Worm (Caenorhabditis elegans) whole organism, L2 larva: ENCODE data around the gene mak-1.

Experiments used
- C34F6.9 ChIP-seq: fragments of 150-350 bp; optimal IDR thresholded peaks from 2 replicates; lab custom pipeline; 2014; ENCODE audit warnings: missing biosample characterization, missing genetic modification characterization
- F13H6.1 ChIP-seq: sonication (generic microtip); optimal IDR thresholded peaks from 2 replicates; lab custom pipeline; 2016; ENCODE audit warnings: missing genetic modification characterization, missing compliant biosample characterization
- Y55F3AM.14 ChIP-seq: fragments of 200-800 bp; sonication (Bioruptor generic); optimal IDR thresholded peaks from 2 replicates; lab custom pipeline; 2018; ENCODE audit warnings: mild to moderate bottlenecking, missing genetic modification characterization, missing compliant biosample characterization
- ZK546.5 ChIP-seq: sonication (generic microtip); optimal IDR thresholded peaks from 2 replicates; lab custom pipeline; 2017; ENCODE audit warnings: missing biosample characterization, missing genetic modification characterization
- alr-1 ChIP-seq: fragments of 150-350 bp; optimal IDR thresholded peaks from 2 replicates; lab custom pipeline; 2014; ENCODE audit warnings: missing biosample characterization, missing genetic modification characterization
- blmp-1 ChIP-seq: sonication (generic microtip); optimal IDR thresholded peaks from 2 replicates; lab custom pipeline; 2017; ENCODE audit warnings: missing genetic modification characterization, mild to moderate bottlenecking, missing compliant biosample characterization, antibody characterized with exemption, moderate library complexity; ENCODE audit not compliant: insufficient read depth
- ceh-16 ChIP-seq: fragments of 150-350 bp; optimal IDR thresholded peaks from 2 replicates; lab custom pipeline; 2014; ENCODE audit warnings: missing biosample characterization, missing genetic modification characterization
- ceh-82 ChIP-seq: fragments of 150-350 bp; optimal IDR thresholded peaks from 2 replicates; lab custom pipeline; 2014; ENCODE audit warnings: missing biosample characterization, missing genetic modification characterization
- crh-2 ChIP-seq: sonication (generic microtip); optimal IDR thresholded peaks from 2 replicates; lab custom pipeline; 2017; ENCODE audit warnings: missing biosample characterization, missing genetic modification characterization
- dmd-4 ChIP-seq: sonication (generic microtip); optimal IDR thresholded peaks from 2 replicates; lab custom pipeline; 2017; ENCODE audit warnings: missing biosample characterization, missing genetic modification characterization
- egl-27 ChIP-seq: sonication (generic microtip); optimal IDR thresholded peaks from 3 replicates; lab custom pipeline; 2017; ENCODE audit warnings: missing biosample characterization, missing genetic modification reagents, missing genetic modification characterization
- elt-1 ChIP-seq: fragments of 150-350 bp; optimal IDR thresholded peaks from 2 replicates; lab custom pipeline; 2014; ENCODE audit warnings: missing biosample characterization, missing genetic modification characterization
- fos-1 ChIP-seq: fragments of 150-350 bp; optimal IDR thresholded peaks from 2 replicates; lab custom pipeline; 2014; ENCODE audit warnings: missing biosample characterization, missing genetic modification characterization
- gmeb-1 ChIP-seq: fragments of 150-350 bp; optimal IDR thresholded peaks from 2 replicates; lab custom pipeline; 2014; ENCODE audit warnings: missing biosample characterization, missing genetic modification characterization
- lin-11 ChIP-seq: fragments of 150-350 bp; sonication (generic microtip); optimal IDR thresholded peaks from 2 replicates; lab custom pipeline; 2014; ENCODE audit warnings: missing biosample characterization, missing genetic modification characterization, inconsistent platforms, mixed read lengths
- lin-13 ChIP-seq: fragments of 150-350 bp; optimal IDR thresholded peaks from 2 replicates; lab custom pipeline; 2014; ENCODE audit warnings: missing biosample characterization, missing genetic modification reagents, missing genetic modification characterization
- lsy-2 ChIP-seq, 2 experiments: fragments of 150-350 bp in 1 of 2; sonication (generic microtip) in 1 of 2; optimal IDR thresholded peaks; 2 replicates each; lab custom pipeline; 2014 to 2017; ENCODE audit warnings: missing biosample characterization in 2 of 2, missing genetic modification characterization in 2 of 2
- mab-5 ChIP-seq: fragments of 150-350 bp; optimal IDR thresholded peaks from 2 replicates; lab custom pipeline; 2014; ENCODE audit warnings: missing biosample characterization, missing genetic modification characterization
- mbf-1 ChIP-seq: sonication (generic microtip); optimal IDR thresholded peaks from 2 replicates; lab custom pipeline; 2017; ENCODE audit warnings: missing biosample characterization, missing genetic modification characterization
- nhr-10 ChIP-seq: sonication (generic microtip); optimal IDR thresholded peaks from 2 replicates; lab custom pipeline; 2017; ENCODE audit warnings: missing biosample characterization, missing genetic modification characterization
- nhr-12 ChIP-seq: fragments of 150-350 bp; optimal IDR thresholded peaks from 2 replicates; lab custom pipeline; 2014; ENCODE audit warnings: missing biosample characterization, missing genetic modification characterization
- nhr-129 ChIP-seq: fragments of 150-350 bp; optimal IDR thresholded peaks from 2 replicates; lab custom pipeline; 2014; ENCODE audit warnings: missing biosample characterization, missing genetic modification characterization
- nhr-21 ChIP-seq: fragments of 150-350 bp; optimal IDR thresholded peaks from 2 replicates; lab custom pipeline; 2014; ENCODE audit warnings: missing biosample characterization, missing genetic modification characterization
- nhr-237 ChIP-seq: fragments of 150-350 bp; optimal IDR thresholded peaks from 2 replicates; lab custom pipeline; 2014; ENCODE audit warnings: missing biosample characterization, missing genetic modification characterization
- nhr-25 ChIP-seq: fragments of 150-350 bp; sonication (generic microtip); optimal IDR thresholded peaks from 3 replicates; lab custom pipeline; 2014; ENCODE audit warnings: missing biosample characterization, missing genetic modification characterization
- nhr-6 ChIP-seq: fragments of 150-350 bp; optimal IDR thresholded peaks from 2 replicates; lab custom pipeline; 2014; ENCODE audit warnings: missing biosample characterization, missing genetic modification characterization
- nhr-77 ChIP-seq: fragments of 150-350 bp; optimal IDR thresholded peaks from 2 replicates; lab custom pipeline; 2014; ENCODE audit warnings: missing biosample characterization, missing genetic modification characterization
- peb-1 ChIP-seq: fragments of 150-350 bp; optimal IDR thresholded peaks from 2 replicates; lab custom pipeline; 2014; ENCODE audit warnings: missing biosample characterization, missing genetic modification characterization
- sem-4 ChIP-seq: fragments of 150-350 bp; optimal IDR thresholded peaks from 2 replicates; lab custom pipeline; 2014; ENCODE audit warnings: missing biosample characterization, missing genetic modification reagents, missing genetic modification characterization
- skn-1 ChIP-seq: sonication (generic microtip); optimal IDR thresholded peaks from 2 replicates; lab custom pipeline; 2017; ENCODE audit warnings: missing biosample characterization, missing genetic modification characterization
- sma-9 ChIP-seq, 2 experiments: fragments of 150-350 bp in 1 of 2; sonication (generic microtip) in 1 of 2; optimal IDR thresholded peaks; 2 replicates each; lab custom pipeline; 2014 to 2016; ENCODE audit warnings: missing genetic modification characterization in 2 of 2, mild to moderate bottlenecking in 1 of 2, missing biosample characterization in 1 of 2, missing compliant biosample characterization in 1 of 2, missing genetic modification reagents in 1 of 2, moderate library complexity in 1 of 2
- snpc-4 ChIP-seq: fragments of 150-350 bp; optimal IDR thresholded peaks from 2 replicates; lab custom pipeline; 2014; ENCODE audit warnings: missing biosample characterization, missing genetic modification characterization
- zag-1 ChIP-seq: fragments of 150-350 bp; optimal IDR thresholded peaks from 2 replicates; lab custom pipeline; 2014; ENCODE audit warnings: missing biosample characterization, missing genetic modification characterization
- ztf-1 ChIP-seq: fragments of 200-800 bp; sonication (Bioruptor generic); conservative IDR thresholded peaks from 2 replicates; pipeline ENCODE4 v1.3.6; 2022; ENCODE audit warnings: missing genetic modification characterization, missing compliant biosample characterization
- ztf-11 ChIP-seq: sonication (generic microtip); optimal IDR thresholded peaks from 2 replicates; lab custom pipeline; 2017; ENCODE audit warnings: missing biosample characterization, missing genetic modification characterization
- ztf-4 ChIP-seq: fragments of 150-350 bp; optimal IDR thresholded peaks from 2 replicates; lab custom pipeline; 2014; ENCODE audit warnings: missing biosample characterization, missing genetic modification characterization

Gene mak-1

ce11 chrII:8716231-8716878, 27.5 kb upstream of the mak-1 start, which contains the start of the genes cyn-11 and T01B7.5:
Gene cyn-11, minus strand, starts transcription at chrII:8716281.
Gene T01B7.5, plus strand, starts transcription at chrII:8716828.
- TF ChIP-seq Y55F3AM.14 (GFP tag; lab: Kevin White, UChicago): no peak
- peak; percentile 9 for TF ChIP-seq gmeb-1 (tag; lab: Kevin White, UChicago)
- TF ChIP-seq lin-13 (GFP tag; lab: Kevin White, UChicago): no peak
- TF ChIP-seq snpc-4 (tag; lab: Kevin White, UChicago): no peak
- no peak for TF ChIP-seq ztf-4 (tag; lab: Kevin White, UChicago)
- peak; percentile 21 for TF ChIP-seq nhr-129 (tag; lab: Kevin White, UChicago)
- peak; percentile 33 for TF ChIP-seq C34F6.9 (tag; lab: Kevin White, UChicago)
- TF ChIP-seq lsy-2 (tag; optimal IDR thresholded peaks at IDR 0.05; lab: Kevin White, UChicago): peak in 1 of 2 experiments; percentile 50
- TF ChIP-seq mbf-1 (tag; lab: Kevin White, UChicago): no peak
- TF ChIP-seq mab-5 (tag; lab: Kevin White, UChicago): no peak
- peak; percentile 35 for TF ChIP-seq sma-9 (GFP tag; optimal IDR thresholded peaks at IDR 0.05; lab: Kevin White, UChicago)
- TF ChIP-seq sma-9 (tag; optimal IDR thresholded peaks at IDR 0.05; lab: Kevin White, UChicago): no peak
- TF ChIP-seq elt-1 (tag; lab: Kevin White, UChicago): no peak
- TF ChIP-seq skn-1 (tag; lab: Kevin White, UChicago): no peak
- peak; percentile 7 for TF ChIP-seq sem-4 (tag; lab: Kevin White, UChicago)
- TF ChIP-seq nhr-12 (tag; lab: Kevin White, UChicago): no peak
- no peak for TF ChIP-seq fos-1
- TF ChIP-seq lin-11: peak; percentile 4
- no peak for TF ChIP-seq nhr-21 (tag; lab: Kevin White, UChicago)
- TF ChIP-seq ceh-16 (tag; lab: Kevin White, UChicago): no peak
- no peak for TF ChIP-seq ceh-82 (tag; lab: Kevin White, UChicago)
- no peak for TF ChIP-seq nhr-77
- TF ChIP-seq crh-2 (tag; lab: Kevin White, UChicago): peak; percentile 34
- TF ChIP-seq zag-1 (tag; lab: Kevin White, UChicago): no peak
- no peak for TF ChIP-seq peb-1 (tag; lab: Kevin White, UChicago)
- TF ChIP-seq ztf-1 (GFP tag; lab: Robert Waterston, UW): no peak
- TF ChIP-seq, all 48 proteins: peak for 8

ce11 chrII:8717579-8717978, 26.3 kb upstream of the mak-1 start:
- TF ChIP-seq nhr-237 (tag; lab: Kevin White, UChicago): no peak
- TF ChIP-seq nhr-77: no peak
- peak; percentile 96 for TF ChIP-seq blmp-1 (tag; lab: Kevin White, UChicago)
- no peak for TF ChIP-seq F13H6.1
- TF ChIP-seq nhr-21 (tag; lab: Kevin White, UChicago): peak; percentile 28
- peak; percentile 46 for TF ChIP-seq sem-4 (tag; lab: Kevin White, UChicago)
- TF ChIP-seq ztf-11: no peak
- peak; percentile 35 for TF ChIP-seq sma-9 (GFP tag; optimal IDR thresholded peaks at IDR 0.05; lab: Kevin White, UChicago)
- no peak for TF ChIP-seq sma-9 (tag; optimal IDR thresholded peaks at IDR 0.05; lab: Kevin White, UChicago)
- TF ChIP-seq nhr-10 (tag; lab: Kevin White, UChicago): no peak
- no peak for TF ChIP-seq alr-1
- TF ChIP-seq nhr-6 (tag; lab: Kevin White, UChicago): no peak
- no peak for TF ChIP-seq ZK546.5 (tag; lab: Kevin White, UChicago)
- TF ChIP-seq C34F6.9 (tag; lab: Kevin White, UChicago): no peak
- peak; percentile 51 for TF ChIP-seq nhr-25
- no peak for TF ChIP-seq dmd-4 (tag; lab: Kevin White, UChicago)
- no peak for TF ChIP-seq peb-1 (tag; lab: Kevin White, UChicago)
- no peak for TF ChIP-seq egl-27 (tag; lab: Kevin White, UChicago)

- TF ChIP-seq nhr-12 (tag; lab: Kevin White, UChicago) (no peak), crh-2 (tag; lab: Kevin White, UChicago) (no peak)
These were observed 21.8 kb upstream of the mak-1 start, which contains the start of gene trcs-2 for ce11 chrII:8721955-8722524. Gene trcs-2, plus strand, starts transcription at chrII:8722474.
